Worm (Caenorhabditis elegans): Measurements from ENCODE around the gene T01D1.4.

Gene T01D1.4

ce11 chrII:216598-216997, 37.7 kb upstream of the T01D1.4 start, which contains the start of gene F48A11.4:
Gene F48A11.4 (minus strand): TSS chrII:216621.
- TF ChIP-seq M03D4.4 (tag; optimal IDR thresholded peaks at IDR 0.05) = peak; percentile 46
- peak; percentile 21 for TF ChIP-seq ztf-11 (tag; optimal IDR thresholded peaks at IDR 0.05)
- peak; percentile 46 for TF ChIP-seq drap-1 (GFP tag; optimal IDR thresholded peaks at IDR 0.05)
- TF ChIP-seq elt-1 (tag; optimal IDR thresholded peaks at IDR 0.05; ENCODE audit: borderline replicate concordance, insufficient read depth) = no peak
- peak; percentile 4 for TF ChIP-seq tbx-8 (GFP tag; optimal IDR thresholded peaks at IDR 0.05)
- peak; percentile 29 for TF ChIP-seq mls-2 (tag; optimal IDR thresholded peaks at IDR 0.05)
- TF ChIP-seq sptf-1 (tag; optimal IDR thresholded peaks at IDR 0.05) = peak; percentile 79
- peak; percentile 63 for TF ChIP-seq ceh-39 (tag; optimal IDR thresholded peaks at IDR 0.05)
- no peak for TF ChIP-seq bed-3 (GFP tag; optimal IDR thresholded peaks at IDR 0.05)
- TF ChIP-seq flh-1 (GFP tag; optimal IDR thresholded peaks at IDR 0.05) = no peak
- peak; percentile 84 for TF ChIP-seq lsy-2 (tag; optimal IDR thresholded peaks at IDR 0.05)
- peak; percentile 44 for TF ChIP-seq nhr-2 (tag; optimal IDR thresholded peaks at IDR 0.05)
- no peak for TF ChIP-seq snpc-4 (tag; optimal IDR thresholded peaks at IDR 0.05)
- peak; percentile 31 for TF ChIP-seq cnd-1 (tag; optimal IDR thresholded peaks at IDR 0.05)
- TF ChIP-seq zip-8 (tag; optimal IDR thresholded peaks at IDR 0.05) = peak; percentile 52
- TF ChIP-seq mep-1 (tag; optimal IDR thresholded peaks at IDR 0.05) = peak; percentile 86
- peak; percentile 92 for TF ChIP-seq pha-4 (tag; optimal IDR thresholded peaks at IDR 0.05)
- TF ChIP-seq nhr-237 (tag; optimal IDR thresholded peaks at IDR 0.05) = peak; percentile 89
- TF ChIP-seq unc-62 (GFP tag; optimal IDR thresholded peaks at IDR 0.05) = peak; percentile 32
- no peak for TF ChIP-seq nhr-12 (tag; optimal IDR thresholded peaks at IDR 0.05)
- TF ChIP-seq hlh-1 (tag; optimal IDR thresholded peaks at IDR 0.05) = no peak
- peak; percentile 39 for TF ChIP-seq ceh-83 (GFP tag; optimal IDR thresholded peaks at IDR 0.05)
- TF ChIP-seq lin-32 (GFP tag; optimal IDR thresholded peaks at IDR 0.05) = no peak
- peak; percentile 91 for TF ChIP-seq lin-13 (tag; optimal IDR thresholded peaks at IDR 0.05)
- TF ChIP-seq ces-1 (GFP tag; optimal IDR thresholded peaks at IDR 0.05) = peak; percentile 68
- no peak for TF ChIP-seq sem-2 (GFP tag; optimal IDR thresholded peaks at IDR 0.05)
- TF ChIP-seq nhr-28 (tag; optimal IDR thresholded peaks at IDR 0.05) = no peak
- peak; percentile 1 for TF ChIP-seq unc-120 (tag; optimal IDR thresholded peaks at IDR 0.05; ENCODE audit: poor library complexity, severe bottlenecking)
- TF ChIP-seq ham-2 (GFP tag; optimal IDR thresholded peaks at IDR 0.05) = no peak

DNA sequence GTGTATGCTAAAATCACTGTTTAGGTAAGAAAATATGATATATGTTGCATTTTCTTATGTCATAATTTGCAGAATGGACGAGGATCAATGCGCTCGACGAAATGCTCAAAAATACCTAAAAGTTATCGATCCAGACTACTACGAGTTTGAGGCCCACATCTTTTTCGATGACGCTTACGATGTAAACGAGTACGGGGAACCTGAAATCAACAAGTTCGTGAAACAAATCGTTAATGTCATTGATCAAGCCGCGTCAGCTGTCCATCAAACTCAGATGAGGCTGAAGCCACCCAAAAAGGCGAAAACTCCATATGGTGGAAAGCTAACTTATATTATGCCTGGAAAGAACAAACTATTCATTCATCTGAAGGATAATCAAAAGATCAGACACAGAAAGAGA, 29.2 kb upstream of the T01D1.4 start:
- no peak for TF ChIP-seq blmp-1 (tag; optimal IDR thresholded peaks at IDR 0.05)
- no peak for TF ChIP-seq unc-39 (tag; optimal IDR thresholded peaks at IDR 0.05)
- no peak for TF ChIP-seq elt-3 (tag; optimal IDR thresholded peaks at IDR 0.05)
- no peak for TF ChIP-seq ham-2 (GFP tag; optimal IDR thresholded peaks at IDR 0.05)
- no peak for TF ChIP-seq nhr-28 (tag; optimal IDR thresholded peaks at IDR 0.05)

DNA sequence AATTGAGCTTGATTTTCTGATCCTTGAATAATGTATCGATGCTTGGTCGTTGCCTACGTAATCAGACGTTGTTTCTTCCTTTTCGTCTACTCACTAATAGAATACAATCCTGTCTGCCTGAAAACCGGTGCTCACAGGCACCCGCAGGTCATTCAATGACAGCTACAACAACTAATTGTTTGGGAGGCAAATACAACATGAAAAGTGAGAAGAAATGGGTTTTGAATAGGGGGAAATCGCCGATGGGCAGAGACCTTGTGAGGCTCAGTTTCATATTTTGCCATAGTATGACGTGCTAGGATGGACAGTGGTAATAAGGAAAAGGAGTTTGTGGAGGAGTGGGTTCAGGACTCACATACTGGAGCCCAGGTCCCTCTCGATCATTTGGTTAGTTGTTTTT, 17.8 kb upstream of the T01D1.4 start, which contains the start of gene chs-2:
Gene chs-2 (plus strand): TSS at position 301 of the 400 bp plus-strand sequence.
- TF ChIP-seq lin-13 (tag; optimal IDR thresholded peaks at IDR 0.05) = no peak
- TF ChIP-seq ceh-39 (tag; optimal IDR thresholded peaks at IDR 0.05) = no peak
- TF ChIP-seq ceh-83 (GFP tag; optimal IDR thresholded peaks at IDR 0.05) = no peak
- no peak for TF ChIP-seq unc-39 (tag; optimal IDR thresholded peaks at IDR 0.05)

ce11 chrII:194458-194857, 15.6 kb upstream of the T01D1.4 start, which contains the start of gene abu-11:
Gene abu-11 (minus strand): TSS chrII:194558.
- TF ChIP-seq ceh-39 (tag; optimal IDR thresholded peaks at IDR 0.05) (no peak), ces-1 (GFP tag; optimal IDR thresholded peaks at IDR 0.05) (no peak), lin-13 (tag; optimal IDR thresholded peaks at IDR 0.05) (no peak), unc-62 (GFP tag; optimal IDR thresholded peaks at IDR 0.05) (no peak), blmp-1 (tag; optimal IDR thresholded peaks at IDR 0.05) (no peak), bed-3 (GFP tag; optimal IDR thresholded peaks at IDR 0.05) (no peak), ceh-43 (GFP tag; optimal IDR thresholded peaks at IDR 0.05) (no peak), ham-2 (GFP tag; optimal IDR thresholded peaks at IDR 0.05) (no peak), mab-5 (tag; optimal IDR thresholded peaks at IDR 0.05) (no peak), nhr-12 (tag; optimal IDR thresholded peaks at IDR 0.05) (no peak), pha-4 (tag; optimal IDR thresholded peaks at IDR 0.05) (no peak), snpc-4 (tag; optimal IDR thresholded peaks at IDR 0.05) (no peak), unc-39 (tag; optimal IDR thresholded peaks at IDR 0.05) (no peak), elt-1 (tag; optimal IDR thresholded peaks at IDR 0.05; ENCODE audit: borderline replicate concordance, insufficient read depth) (no peak)
